Worm (Caenorhabditis elegans) whole organism, mixed stage, embryonic: Measurements from ENCODE around the gene unc-26.

Experiments
- M03D4.4 ChIP-seq: sonication (generic microtip); optimal IDR thresholded peaks from 2 replicates; lab custom pipeline; 2017; ENCODE audit warnings: mild to moderate bottlenecking, missing genetic modification characterization, missing compliant biosample characterization
- bed-3 ChIP-seq: fragments of 200-800 bp; sonication (Bioruptor generic); optimal IDR thresholded peaks from 3 replicates; lab custom pipeline; 2018; ENCODE audit warnings: mild to moderate bottlenecking, missing genetic modification characterization, moderate library complexity, missing compliant biosample characterization
- blmp-1 ChIP-seq: fragments of 150-350 bp; optimal IDR thresholded peaks from 2 replicates; lab custom pipeline; 2014; ENCODE audit warnings: missing biosample characterization, missing genetic modification characterization
- ceh-39 ChIP-seq: fragments of 150-350 bp; optimal IDR thresholded peaks from 2 replicates; lab custom pipeline; 2014; ENCODE audit warnings: missing biosample characterization, missing genetic modification characterization
- ceh-43 ChIP-seq: fragments of 200-800 bp; sonication (Bioruptor generic); optimal IDR thresholded peaks from 2 replicates; lab custom pipeline; 2018; ENCODE audit warnings: mild to moderate bottlenecking, missing genetic modification characterization, moderate library complexity, missing compliant biosample characterization
- ceh-83 ChIP-seq: fragments of 200-800 bp; sonication (Bioruptor generic); optimal IDR thresholded peaks from 2 replicates; lab custom pipeline; 2018; ENCODE audit warnings: mild to moderate bottlenecking, missing genetic modification characterization, missing compliant biosample characterization
- ces-1 ChIP-seq: fragments of 150-350 bp; optimal IDR thresholded peaks from 2 replicates; lab custom pipeline; 2014; ENCODE audit warnings: missing biosample characterization, missing genetic modification reagents, missing genetic modification characterization
- cnd-1 ChIP-seq: fragments of 200-800 bp; sonication (Bioruptor generic); optimal IDR thresholded peaks from 2 replicates; lab custom pipeline; 2018; ENCODE audit warnings: mild to moderate bottlenecking, missing genetic modification characterization, missing compliant biosample characterization
- drap-1 ChIP-seq: fragments of 200-800 bp; sonication (Bioruptor generic); optimal IDR thresholded peaks from 3 replicates; lab custom pipeline; 2018; ENCODE audit warnings: mild to moderate bottlenecking, missing genetic modification characterization, missing compliant biosample characterization
- ham-2 ChIP-seq: fragments of 200-800 bp; sonication (Bioruptor generic); optimal IDR thresholded peaks from 2 replicates; lab custom pipeline; 2018; ENCODE audit warnings: mild to moderate bottlenecking, missing genetic modification characterization, missing compliant biosample characterization
- hlh-1 ChIP-seq: fragments of 150-350 bp; optimal IDR thresholded peaks from 2 replicates; lab custom pipeline; 2014; ENCODE audit warnings: missing biosample characterization, missing genetic modification reagents, missing genetic modification characterization
- lin-13 ChIP-seq: fragments of 150-350 bp; optimal IDR thresholded peaks from 2 replicates; lab custom pipeline; 2014; ENCODE audit warnings: missing biosample characterization, missing genetic modification characterization
- lin-32 ChIP-seq: fragments of 200-800 bp; sonication (Bioruptor generic); optimal IDR thresholded peaks from 2 replicates; lab custom pipeline; 2018; ENCODE audit warnings: mild to moderate bottlenecking, missing genetic modification characterization, missing compliant biosample characterization
- lsy-2 ChIP-seq: fragments of 150-350 bp; optimal IDR thresholded peaks from 2 replicates; lab custom pipeline; 2014; ENCODE audit warnings: missing biosample characterization, missing genetic modification characterization
- mab-5 ChIP-seq: fragments of 150-350 bp; optimal IDR thresholded peaks from 2 replicates; lab custom pipeline; 2014; ENCODE audit warnings: missing biosample characterization, missing genetic modification characterization
- mep-1 ChIP-seq: fragments of 150-350 bp; optimal IDR thresholded peaks from 2 replicates; lab custom pipeline; 2017; ENCODE audit warnings: missing biosample characterization, missing genetic modification reagents, missing genetic modification characterization, inconsistent platforms
- mls-2 ChIP-seq: sonication (generic microtip); optimal IDR thresholded peaks from 2 replicates; lab custom pipeline; 2016; ENCODE audit warnings: mild to moderate bottlenecking, missing genetic modification characterization, moderate library complexity, missing compliant biosample characterization
- nhr-12 ChIP-seq: fragments of 150-350 bp; optimal IDR thresholded peaks from 2 replicates; lab custom pipeline; 2014; ENCODE audit warnings: missing biosample characterization, missing genetic modification characterization
- nhr-76 ChIP-seq: sonication (generic microtip); optimal IDR thresholded peaks from 2 replicates; lab custom pipeline; 2017; ENCODE audit warnings: missing biosample characterization, missing genetic modification characterization
- pha-4 ChIP-seq: fragments of 150-350 bp; optimal IDR thresholded peaks from 2 replicates; lab custom pipeline; 2018; ENCODE audit warnings: missing biosample characterization, missing genetic modification reagents, missing genetic modification characterization
- sem-2 ChIP-seq: fragments of 200-800 bp; sonication (Bioruptor generic); optimal IDR thresholded peaks from 2 replicates; lab custom pipeline; 2018; ENCODE audit warnings: mild to moderate bottlenecking, missing genetic modification characterization, missing compliant biosample characterization
- snpc-4 ChIP-seq: fragments of 150-350 bp; optimal IDR thresholded peaks from 2 replicates; lab custom pipeline; 2014; ENCODE audit warnings: missing biosample characterization, missing genetic modification characterization
- tbx-8 ChIP-seq: fragments of 200-800 bp; sonication (Bioruptor generic); optimal IDR thresholded peaks from 2 replicates; lab custom pipeline; 2018; ENCODE audit warnings: mild to moderate bottlenecking, missing genetic modification characterization, moderate library complexity, missing compliant biosample characterization
- unc-39 ChIP-seq: fragments of 150-350 bp; optimal IDR thresholded peaks from 2 replicates; lab custom pipeline; 2014; ENCODE audit warnings: missing biosample characterization, missing genetic modification characterization
- unc-62 ChIP-seq: fragments of 150-350 bp; optimal IDR thresholded peaks from 2 replicates; lab custom pipeline; 2014; ENCODE audit warnings: missing biosample characterization, missing genetic modification reagents, missing genetic modification characterization
- zip-8 ChIP-seq: fragments of 150-350 bp; optimal IDR thresholded peaks from 2 replicates; lab custom pipeline; 2014; ENCODE audit warnings: missing biosample characterization, missing genetic modification characterization
- ztf-11 ChIP-seq: fragments of 150-350 bp; optimal IDR thresholded peaks from 2 replicates; lab custom pipeline; 2014; ENCODE audit warnings: missing biosample characterization, missing genetic modification characterization

The unc-26 gene

ce11 chrIV:13311331-13312034 is 39.2 kb upstream of the unc-26 start:
- no peak for TF ChIP-seq mls-2
- TF ChIP-seq hlh-1 = peak; percentile 30
- no peak for TF ChIP-seq mab-5
- no peak for TF ChIP-seq tbx-8 (GFP tag; lab: Kevin White, UChicago)

DNA sequence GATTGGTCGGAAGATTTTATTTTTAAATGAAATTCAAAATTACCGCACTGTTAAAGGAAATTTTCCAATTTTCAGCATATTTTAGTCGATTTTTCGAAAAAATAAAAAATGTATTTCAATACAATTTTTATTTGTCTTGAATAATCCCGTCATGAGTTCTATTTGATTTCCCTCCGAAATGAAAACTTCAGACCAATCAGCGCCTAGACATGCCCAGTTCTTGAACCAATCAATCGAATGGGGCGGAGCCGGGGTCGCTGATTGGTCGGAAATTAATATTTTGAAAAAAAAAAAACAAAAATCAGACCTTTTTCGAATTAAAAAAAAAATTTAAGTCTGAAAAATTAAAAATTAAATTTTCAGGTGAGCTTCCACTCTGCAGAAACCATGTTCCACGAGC is 37.3 kb upstream of the unc-26 start:
- TF ChIP-seq lin-13 = no peak
- no peak for TF ChIP-seq ceh-43
- no peak for TF ChIP-seq lin-32 (GFP tag; lab: Kevin White, UChicago)
- TF ChIP-seq ztf-11 = no peak
- TF ChIP-seq cnd-1 (tag; lab: Kevin White, UChicago) = no peak

ce11 chrIV:13304786-13305185 is 32.5 kb upstream of the unc-26 start:
- TF ChIP-seq nhr-12 (tag; lab: Kevin White, UChicago) (no peak), M03D4.4 (tag; lab: Kevin White, UChicago) (no peak), sem-2 (GFP tag; lab: Kevin White, UChicago) (no peak), blmp-1 (no peak), lsy-2 (tag; lab: Kevin White, UChicago) (no peak), ceh-43 (no peak), ham-2 (no peak), bed-3 (GFP tag; lab: Kevin White, UChicago) (no peak), ztf-11 (no peak)

DNA sequence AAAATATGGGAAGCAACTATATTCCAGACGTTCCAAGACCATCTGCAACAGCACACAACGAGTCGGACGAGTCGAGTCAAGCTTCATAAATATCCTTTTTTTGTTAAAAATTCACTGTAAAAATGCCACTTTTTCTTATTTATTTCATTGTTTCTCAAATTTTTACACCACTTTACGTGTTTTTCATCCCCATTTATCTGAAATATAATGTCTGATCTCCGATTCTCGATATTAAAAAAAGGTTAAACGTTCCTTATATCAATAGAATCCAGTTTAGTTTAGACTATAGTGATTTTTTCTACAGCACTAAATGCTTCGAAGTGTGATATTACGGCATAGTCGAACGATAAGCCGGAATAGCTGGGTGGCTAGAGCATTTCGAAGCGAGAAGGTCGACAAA is 31.1 kb upstream of the unc-26 start, which contains the start of gene Y67H2A.7:
Gene Y67H2A.7 (plus strand): TSS at position 301 of the 400 bp plus-strand sequence.
- TF ChIP-seq mep-1 (tag; lab: Kevin White, UChicago) (no peak), pha-4 (tag; lab: Kevin White, UChicago) (no peak), snpc-4 (no peak)

DNA sequence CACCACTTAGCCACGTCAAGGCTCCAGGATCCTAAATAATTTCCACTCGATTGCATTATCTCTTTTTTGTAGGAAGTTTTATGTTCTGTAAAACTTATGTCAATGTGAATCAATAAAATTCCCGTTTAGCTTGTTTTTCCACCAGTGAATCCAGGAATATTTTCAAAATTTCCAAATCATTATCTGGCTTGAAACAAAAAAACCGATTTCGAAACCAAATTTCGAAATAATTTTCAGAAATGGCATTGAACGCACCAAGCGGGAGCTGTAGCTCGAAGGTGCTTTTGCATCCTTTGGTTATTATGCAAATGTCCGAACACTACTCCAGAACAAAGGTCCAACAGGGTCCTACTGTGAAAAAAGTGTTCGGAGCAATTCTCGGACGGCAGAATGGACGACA is 28.3 kb upstream of the unc-26 start, which contains the start of gene csn-6:
Gene csn-6 (plus strand): TSS at position 234 of the 400 bp plus-strand sequence.
- TF ChIP-seq ces-1 (GFP tag; lab: Kevin White, UChicago) (no peak), lin-32 (GFP tag; lab: Kevin White, UChicago) (no peak), ceh-43 (no peak), bed-3 (GFP tag; lab: Kevin White, UChicago) (no peak), sem-2 (GFP tag; lab: Kevin White, UChicago) (no peak), snpc-4 (no peak)

DNA sequence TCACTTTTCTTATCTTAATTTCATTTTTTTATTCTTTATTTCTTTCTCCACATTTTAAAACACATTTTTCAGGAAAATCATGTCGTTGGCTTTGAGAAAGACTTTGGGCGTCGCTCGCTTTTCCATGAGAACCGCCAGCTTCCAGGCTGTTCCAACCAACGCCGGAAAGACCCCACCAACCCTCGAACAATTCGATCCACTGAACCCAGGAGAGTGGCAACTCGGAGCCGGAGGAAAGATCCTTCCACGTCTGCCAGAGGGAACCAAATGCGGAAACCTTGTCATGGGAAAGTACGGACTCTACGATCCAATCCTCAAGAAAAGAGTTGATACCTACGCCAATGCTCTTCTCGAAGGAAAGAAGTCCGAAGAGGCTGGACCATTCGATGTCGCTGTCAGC is 27.8 kb upstream of the unc-26 start, which contains the start of gene kdp-1:
Gene kdp-1 (plus strand): TSS at position 80 of the 400 bp plus-strand sequence.
- no peak for TF ChIP-seq sem-2 (GFP tag; lab: Kevin White, UChicago)
- TF ChIP-seq nhr-76 = no peak
- TF ChIP-seq ces-1 (GFP tag; lab: Kevin White, UChicago) = no peak
- TF ChIP-seq drap-1 = no peak
- no peak for TF ChIP-seq zip-8 (tag; lab: Kevin White, UChicago)
- no peak for TF ChIP-seq M03D4.4 (tag; lab: Kevin White, UChicago)
- TF ChIP-seq hlh-1 = no peak
- TF ChIP-seq snpc-4 = no peak
- TF ChIP-seq, all 35 proteins: peak for 0

DNA sequence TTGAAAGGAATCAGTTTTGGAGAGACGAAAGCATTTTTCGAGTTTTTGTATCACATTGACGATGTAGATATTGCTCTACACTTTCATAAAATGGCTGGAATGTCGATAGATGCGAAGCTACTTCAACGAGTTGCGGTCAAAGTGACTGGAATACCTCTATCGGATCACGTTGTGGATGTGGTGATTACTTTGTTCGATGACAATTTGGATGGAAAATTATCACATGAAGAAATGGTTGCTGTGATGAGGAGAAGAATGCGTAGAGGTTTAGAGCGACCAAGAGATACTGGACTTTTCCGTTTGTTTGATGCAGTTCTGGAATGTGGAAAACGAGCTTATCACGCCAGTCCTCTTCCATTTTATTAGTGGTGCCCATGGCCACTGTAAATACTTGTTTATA is 27.3 kb upstream of the unc-26 start:
- TF ChIP-seq blmp-1 (no peak), cnd-1 (tag; lab: Kevin White, UChicago) (no peak), unc-62 (no peak), ceh-39 (tag; lab: Kevin White, UChicago) (no peak), unc-39 (tag; lab: Kevin White, UChicago) (no peak), mls-2 (no peak), ztf-11 (no peak), nhr-12 (tag; lab: Kevin White, UChicago) (no peak), hlh-1 (no peak), ceh-83 (no peak), ces-1 (GFP tag; lab: Kevin White, UChicago) (no peak), tbx-8 (GFP tag; lab: Kevin White, UChicago) (no peak), pha-4 (tag; lab: Kevin White, UChicago) (no peak)
